Worm (Caenorhabditis elegans) whole organism, L4/young adult: ENCODE measurements around the gene mpc-1.

Experiments used
- W03F9.2 ChIP-seq: fragments of 150-350 bp; optimal IDR thresholded peaks from 2 replicates; lab custom pipeline; 2014; ENCODE audit warnings: missing biosample characterization, missing genetic modification characterization
- dao-5 ChIP-seq: sonication (generic microtip); optimal IDR thresholded peaks from 2 replicates; lab custom pipeline; 2016; ENCODE audit warnings: missing genotype, missing genetic modification characterization, moderate library complexity, missing compliant biosample characterization
- him-1 ChIP-seq: sonication (generic microtip); optimal IDR thresholded peaks from 2 replicates; lab custom pipeline; 2016; ENCODE audit warnings: missing genotype, missing genetic modification reagents, missing genetic modification characterization, missing compliant biosample characterization

- TF ChIP-seq W03F9.2 (tag; lab: Kevin White, UChicago), result no peak
- TF ChIP-seq him-1 (tag; lab: Kevin White, UChicago), result no peak
- TF ChIP-seq dao-5 (tag; lab: Kevin White, UChicago), result no peak
Observed at ce11 chrIII:4381343-4381742, 31.9 kb upstream of the mpc-1 start, which contains the start of gene pals-27.
